Worm (Caenorhabditis elegans) whole organism, late embryonic: ENCODE data around the gene F53C3.4.

Experiments
- C38D4.7 ChIP-seq: fragments of 200-800 bp; sonication (Bioruptor generic); optimal IDR thresholded peaks from 2 replicates; lab custom pipeline; 2018; ENCODE audit warnings: mild to moderate bottlenecking, missing genetic modification characterization, moderate library complexity, missing compliant biosample characterization
- F13H6.1 ChIP-seq: sonication (generic microtip); optimal IDR thresholded peaks from 2 replicates; lab custom pipeline; 2016; ENCODE audit warnings: missing genetic modification characterization, missing compliant biosample characterization
- K09A11.1 ChIP-seq: sonication (generic microtip); optimal IDR thresholded peaks from 2 replicates; lab custom pipeline; 2017; ENCODE audit warnings: antibody characterized with exemption, mild to moderate bottlenecking, missing genetic modification characterization, missing compliant biosample characterization; ENCODE audit not compliant: insufficient read depth
- T23F11.4 ChIP-seq: fragments of 200-800 bp; sonication (Bioruptor generic); optimal IDR thresholded peaks from 2 replicates; lab custom pipeline; 2018; ENCODE audit warnings: mild to moderate bottlenecking, missing genetic modification characterization, missing compliant biosample characterization
- Y22D7AL.16 ChIP-seq: sonication (generic microtip); optimal IDR thresholded peaks from 2 replicates; lab custom pipeline; 2016; ENCODE audit warnings: missing genetic modification characterization, missing compliant biosample characterization
- ama-1 ChIP-seq: fragments of 150-350 bp; optimal IDR thresholded peaks from 2 replicates; lab custom pipeline; 2014
- ceh-18 ChIP-seq: sonication (generic microtip); optimal IDR thresholded peaks from 2 replicates; lab custom pipeline; 2016; ENCODE audit warnings: missing genetic modification characterization, missing compliant biosample characterization
- ceh-2 ChIP-seq: sonication (generic microtip); optimal IDR thresholded peaks from 2 replicates; lab custom pipeline; 2016; ENCODE audit warnings: missing genotype, missing genetic modification characterization, missing compliant biosample characterization
- ceh-22 ChIP-seq: sonication (generic microtip); optimal IDR thresholded peaks from 2 replicates; lab custom pipeline; 2017; ENCODE audit warnings: missing biosample characterization, missing genetic modification characterization
- ceh-24 ChIP-seq: sonication (generic microtip); optimal IDR thresholded peaks from 2 replicates; lab custom pipeline; 2016; ENCODE audit warnings: mild to moderate bottlenecking, missing genetic modification characterization, missing compliant biosample characterization
- ceh-30 ChIP-seq: fragments of 150-350 bp; optimal IDR thresholded peaks from 2 replicates; lab custom pipeline; 2014; ENCODE audit warnings: missing biosample characterization, missing genetic modification characterization
- ceh-31 ChIP-seq: sonication (generic microtip); optimal IDR thresholded peaks from 2 replicates; lab custom pipeline; 2016; ENCODE audit warnings: missing genetic modification characterization, missing compliant biosample characterization
- ceh-34 ChIP-seq: sonication (generic microtip); optimal IDR thresholded peaks from 2 replicates; lab custom pipeline; 2016; ENCODE audit warnings: mild to moderate bottlenecking, missing genetic modification characterization, missing compliant biosample characterization
- ceh-45 ChIP-seq: fragments of 200-800 bp; sonication (Bioruptor generic); IDR thresholded peaks from 2 replicates; pipeline ENCODE4 v1.3.6; 2022; ENCODE audit warnings: missing genetic modification reagents, missing genetic modification characterization, missing compliant biosample characterization
- ceh-48 ChIP-seq: sonication (generic microtip); optimal IDR thresholded peaks from 2 replicates; lab custom pipeline; 2016; ENCODE audit warnings: missing genetic modification characterization, inconsistent platforms, missing compliant biosample characterization
- ceh-9 ChIP-seq: sonication (generic microtip); optimal IDR thresholded peaks from 2 replicates; lab custom pipeline; 2016; ENCODE audit warnings: mild to moderate bottlenecking, missing genetic modification characterization, inconsistent platforms, missing compliant biosample characterization
- dmd-4 ChIP-seq: sonication (generic microtip); optimal IDR thresholded peaks from 2 replicates; lab custom pipeline; 2016; ENCODE audit warnings: borderline replicate concordance, missing genetic modification characterization, missing compliant biosample characterization
- elt-2 ChIP-seq: sonication (generic microtip); optimal IDR thresholded peaks from 2 replicates; lab custom pipeline; 2016; ENCODE audit warnings: missing genetic modification reagents, missing genetic modification characterization, missing compliant biosample characterization
- elt-4 ChIP-seq: sonication (generic microtip); optimal IDR thresholded peaks from 2 replicates; lab custom pipeline; 2016; ENCODE audit warnings: missing genetic modification characterization, missing compliant biosample characterization
- fax-1 ChIP-seq: sonication (generic microtip); optimal IDR thresholded peaks from 2 replicates; lab custom pipeline; 2016; ENCODE audit warnings: missing genotype, missing genetic modification characterization, missing compliant biosample characterization
- fkh-6 ChIP-seq: sonication (generic microtip); optimal IDR thresholded peaks from 2 replicates; lab custom pipeline; 2016; ENCODE audit warnings: missing genetic modification characterization, missing compliant biosample characterization
- hlh-15 ChIP-seq: sonication (generic microtip); optimal IDR thresholded peaks from 2 replicates; lab custom pipeline; 2016; ENCODE audit warnings: missing genetic modification characterization, missing compliant biosample characterization
- hlh-6 ChIP-seq: sonication (generic microtip); optimal IDR thresholded peaks from 2 replicates; lab custom pipeline; 2016; ENCODE audit warnings: missing genotype, missing genetic modification characterization, missing compliant biosample characterization
- lin-11 ChIP-seq: fragments of 200-800 bp; sonication (Bioruptor generic); optimal IDR thresholded peaks from 2 replicates; lab custom pipeline; 2018; ENCODE audit warnings: mild to moderate bottlenecking, missing genetic modification characterization, missing compliant biosample characterization
- nfya-1 ChIP-seq: sonication (generic microtip); optimal IDR thresholded peaks from 2 replicates; lab custom pipeline; 2017; ENCODE audit warnings: missing genetic modification characterization, mild to moderate bottlenecking, missing compliant biosample characterization, antibody characterized with exemption, moderate library complexity
- nhr-232 ChIP-seq: sonication (generic microtip); optimal IDR thresholded peaks from 2 replicates; lab custom pipeline; 2016; ENCODE audit warnings: missing genetic modification characterization, missing compliant biosample characterization
- pag-3 ChIP-seq: sonication (generic microtip); optimal IDR thresholded peaks from 2 replicates; lab custom pipeline; 2016; ENCODE audit warnings: missing compliant biosample characterization, missing genetic modification characterization, borderline replicate concordance
- pha-2 ChIP-seq: sonication (generic microtip); optimal IDR thresholded peaks from 2 replicates; lab custom pipeline; 2017; ENCODE audit warnings: mild to moderate bottlenecking, missing genetic modification characterization, missing compliant biosample characterization
- pha-4 ChIP-seq: fragments of 150-350 bp; optimal IDR thresholded peaks from 2 replicates; lab custom pipeline; 2018; ENCODE audit warnings: missing biosample characterization, missing genetic modification reagents, missing genetic modification characterization
- pqm-1 ChIP-seq: sonication (generic microtip); optimal IDR thresholded peaks from 2 replicates; lab custom pipeline; 2016; ENCODE audit warnings: missing genetic modification characterization, missing compliant biosample characterization
- ref-2 ChIP-seq: sonication (generic microtip); optimal IDR thresholded peaks from 2 replicates; lab custom pipeline; 2016; ENCODE audit warnings: missing genetic modification characterization, missing compliant biosample characterization
- rnt-1 ChIP-seq: sonication (generic microtip); optimal IDR thresholded peaks from 2 replicates; lab custom pipeline; 2016; ENCODE audit warnings: missing genetic modification characterization, missing compliant biosample characterization
- sdc-2 ChIP-seq: sonication (generic microtip); optimal IDR thresholded peaks from 2 replicates; lab custom pipeline; 2016; ENCODE audit warnings: missing genotype, missing genetic modification characterization, missing compliant biosample characterization
- syd-9 ChIP-seq: sonication (generic microtip); optimal IDR thresholded peaks from 2 replicates; lab custom pipeline; 2016; ENCODE audit warnings: mild to moderate bottlenecking, missing genetic modification characterization, moderate library complexity, missing compliant biosample characterization
- unc-3 ChIP-seq, 2 experiments: fragments of 200-800 bp in 1 of 2; sonication (Bioruptor generic) in 1 of 2; sonication (generic microtip) in 1 of 2; conservative IDR thresholded peaks in 1 of 2; optimal IDR thresholded peaks in 1 of 2; 2 replicates each; pipeline versions ENCODE4 v1.3.6 to Lab custom; 2016 to 2022; ENCODE audit warnings: missing compliant biosample characterization in 2 of 2, missing genetic modification characterization in 2 of 2, missing genetic modification reagents in 1 of 2
- unc-42 ChIP-seq: sonication (generic microtip); optimal IDR thresholded peaks from 2 replicates; lab custom pipeline; 2016; ENCODE audit warnings: missing genotype, missing genetic modification characterization, missing compliant biosample characterization
- unc-55 ChIP-seq: sonication (generic microtip); optimal IDR thresholded peaks from 2 replicates; lab custom pipeline; 2017; ENCODE audit warnings: missing biosample characterization, missing genetic modification reagents, missing genetic modification characterization
- unc-86 ChIP-seq: sonication (generic microtip); optimal IDR thresholded peaks from 2 replicates; lab custom pipeline; 2016; ENCODE audit warnings: missing genetic modification characterization, missing compliant biosample characterization
- ztf-16 ChIP-seq: sonication (generic microtip); optimal IDR thresholded peaks from 2 replicates; lab custom pipeline; 2017; ENCODE audit warnings: missing genetic modification characterization, missing compliant biosample characterization

Gene F53C3.4

ce11 chrII:3869601-3870000 is 31.6 kb upstream of the F53C3.4 start, which contains the start of gene oac-10:
Gene oac-10, plus strand, starts transcription at chrII:3869901.
- TF ChIP-seq ceh-24 (tag; lab: Kevin White, UChicago) = no peak
- TF ChIP-seq C38D4.7 = no peak
- no peak for TF ChIP-seq Y22D7AL.16 (tag; lab: Kevin White, UChicago)
- TF ChIP-seq ceh-22 = no peak
- no peak for TF ChIP-seq dmd-4 (tag; lab: Kevin White, UChicago)
- TF ChIP-seq ceh-2 = no peak
- no peak for TF ChIP-seq syd-9
- TF ChIP-seq hlh-6 (tag; lab: Kevin White, UChicago) = no peak
- TF ChIP-seq pha-4 (tag; lab: Kevin White, UChicago) = no peak
- no peak for TF ChIP-seq pag-3 (tag; lab: Kevin White, UChicago)
- no peak for TF ChIP-seq ceh-45 (GFP tag; lab: Robert Waterston, UW)
- no peak for TF ChIP-seq lin-11
- TF ChIP-seq pha-2 = no peak
- TF ChIP-seq fax-1 = no peak
- no peak for TF ChIP-seq unc-55 (GFP tag; lab: Kevin White, UChicago)
- no peak for TF ChIP-seq ceh-30 (tag; lab: Kevin White, UChicago)

ce11 chrII:3877127-3877526 is 24.1 kb upstream of the F53C3.4 start, which contains the start of gene nep-3:
Gene nep-3, minus strand, starts transcription at chrII:3877227.
- TF ChIP-seq ama-1 = no peak
- TF ChIP-seq pha-2 = no peak

DNA sequence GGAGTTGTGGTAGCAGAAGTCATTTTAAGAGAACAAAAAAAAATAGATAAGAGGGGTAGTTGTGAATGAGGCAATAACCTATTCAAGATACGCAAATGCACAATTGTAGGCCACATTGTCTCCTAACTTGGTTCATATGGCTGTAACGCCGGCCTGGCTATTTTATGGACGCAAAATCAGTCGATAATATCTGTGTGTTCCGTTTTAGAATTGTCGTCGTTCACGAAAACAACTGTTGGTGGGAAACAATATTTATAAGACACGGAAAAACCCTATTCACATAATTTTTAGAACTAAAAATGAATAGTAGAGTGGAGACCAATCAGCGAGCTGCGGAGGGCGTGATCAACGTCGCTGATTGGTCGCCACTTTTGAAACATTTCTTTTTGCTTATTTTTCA is 23.3 kb upstream of the F53C3.4 start, which contains the start of gene sdz-7:
Gene sdz-7, minus strand, starts transcription at position 101 of the 400 bp plus-strand sequence.
- TF ChIP-seq ceh-9 (tag; lab: Kevin White, UChicago) (no peak), elt-4 (no peak), nfya-1 (tag; lab: Kevin White, UChicago) (peak; percentile 43), ceh-2 (no peak)
- TF ChIP-seq, all 69 proteins: peak for 1

ce11 chrII:3878330-3878729 is 22.9 kb upstream of the F53C3.4 start, which contains the start of gene srh-250:
Gene srh-250, plus strand, starts transcription at chrII:3878630.
- TF ChIP-seq hlh-15 (tag; lab: Kevin White, UChicago) (no peak), unc-3 (GFP tag; conservative IDR thresholded peaks at IDR 0.05; lab: Robert Waterston, UW) (no peak), unc-3 (tag; optimal IDR thresholded peaks at IDR 0.05; lab: Kevin White, UChicago) (no peak), unc-86 (no peak), ceh-24 (tag; lab: Kevin White, UChicago) (no peak), ceh-34 (no peak), nhr-232 (no peak), F13H6.1 (tag; lab: Kevin White, UChicago) (no peak), fkh-6 (no peak), ztf-16 (tag; lab: Kevin White, UChicago) (no peak), sdc-2 (tag; lab: Kevin White, UChicago) (no peak), nfya-1 (tag; lab: Kevin White, UChicago) (no peak), elt-4 (no peak), pag-3 (tag; lab: Kevin White, UChicago) (no peak), elt-2 (tag; lab: Kevin White, UChicago) (no peak), rnt-1 (tag; lab: Kevin White, UChicago) (no peak), T23F11.4 (GFP tag; lab: Kevin White, UChicago) (no peak), unc-55 (GFP tag; lab: Kevin White, UChicago) (no peak)
- TF ChIP-seq, all 69 proteins: peak for 0

DNA sequence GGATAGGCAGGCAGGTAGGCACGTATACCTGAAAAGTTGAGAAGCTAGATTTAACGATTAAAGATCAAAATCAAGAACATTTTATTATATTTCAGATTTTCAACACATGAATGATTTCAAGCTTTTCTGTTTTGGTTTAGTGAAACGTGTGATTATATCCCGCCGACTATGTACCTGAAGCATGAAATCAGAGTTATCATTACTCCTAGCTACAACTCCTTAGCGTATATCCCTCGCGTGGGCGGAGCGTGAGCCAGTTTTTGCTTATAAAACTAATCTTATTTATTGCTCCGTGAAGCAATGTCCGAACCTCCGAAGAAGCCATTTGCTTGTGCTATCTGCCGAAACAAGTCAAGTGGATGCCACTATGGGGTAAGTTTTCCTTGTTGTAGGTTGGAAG is 21.3 kb upstream of the F53C3.4 start, which contains the start of gene nhr-166:
Gene nhr-166, plus strand, starts transcription at position 301 of the 400 bp plus-strand sequence.
- TF ChIP-seq ref-2 (tag; lab: Kevin White, UChicago) = no peak

- TF ChIP-seq unc-42 (tag; lab: Kevin White, UChicago) (no peak), ceh-18 (tag; lab: Kevin White, UChicago) (no peak), Y22D7AL.16 (tag; lab: Kevin White, UChicago) (no peak), ceh-48 (tag; lab: Kevin White, UChicago) (no peak), pqm-1 (no peak), ceh-9 (tag; lab: Kevin White, UChicago) (no peak), fax-1 (no peak), K09A11.1 (tag; lab: Kevin White, UChicago) (no peak), ceh-31 (tag; lab: Kevin White, UChicago) (no peak), unc-55 (GFP tag; lab: Kevin White, UChicago) (no peak), C38D4.7 (no peak), T23F11.4 (GFP tag; lab: Kevin White, UChicago) (no peak)
Measured at ce11 chrII:3891124-3891523, 10.1 kb upstream of the F53C3.4 start, which contains the start of gene F53C3.8. Gene F53C3.8, plus strand, starts transcription at chrII:3891424.
